Worm (Caenorhabditis elegans) whole organism, midembryonic: ENCODE results near the gene pqn-18.

Experiments used
- T22C8.4 ChIP-seq: fragments of 200-800 bp; sonication (Bioruptor generic); IDR thresholded peaks from 2 replicates; pipeline ENCODE4 v1.3.6; 2022; ENCODE audit warnings: missing genetic modification characterization, missing compliant biosample characterization
- flt-1 ChIP-seq: fragments of 200-800 bp; sonication (Bioruptor generic); IDR thresholded peaks from 2 replicates; pipeline ENCODE4 v1.3.6; 2022; ENCODE audit warnings: missing genetic modification characterization, missing compliant biosample characterization
- klf-2 ChIP-seq: fragments of 200-800 bp; sonication (Bioruptor generic); conservative IDR thresholded peaks from 2 replicates; pipeline ENCODE4 v1.3.6; 2022; ENCODE audit warnings: missing genetic modification reagents, missing genetic modification characterization, missing compliant biosample characterization
- med-1 ChIP-seq: sonication (generic microtip); optimal IDR thresholded peaks from 2 replicates; lab custom pipeline; 2017; ENCODE audit warnings: missing genetic modification characterization, mild to moderate bottlenecking, missing compliant biosample characterization, antibody characterized with exemption, missing genetic modification reagents; ENCODE audit not compliant: insufficient read depth
- ref-1 ChIP-seq: fragments of 200-800 bp; sonication (Bioruptor generic); conservative IDR thresholded peaks from 2 replicates; pipeline ENCODE4 v1.3.6; 2022; ENCODE audit warnings: missing genetic modification reagents, missing genetic modification characterization, missing compliant biosample characterization
- tab-1 ChIP-seq: fragments of 200-800 bp; sonication (Bioruptor generic); IDR thresholded peaks from 2 replicates; pipeline ENCODE4 v1.3.6; 2022; ENCODE audit warnings: missing genetic modification characterization, missing compliant biosample characterization
- ztf-29 ChIP-seq: fragments of 200-800 bp; sonication (Bioruptor generic); IDR thresholded peaks from 2 replicates; pipeline ENCODE4 v1.3.6; 2022; ENCODE audit warnings: missing genetic modification reagents, missing genetic modification characterization, missing compliant biosample characterization

- no peak for TF ChIP-seq ref-1 (GFP tag; lab: Robert Waterston, UW)
- no peak for TF ChIP-seq ztf-29 (GFP tag; lab: Robert Waterston, UW)
- no peak for TF ChIP-seq klf-2
- TF ChIP-seq med-1 (GFP tag; lab: Kevin White, UChicago) = no peak
- TF ChIP-seq flt-1 (GFP tag; lab: Robert Waterston, UW) = no peak
- no peak for TF ChIP-seq T22C8.4 (GFP tag; lab: Robert Waterston, UW)
- TF ChIP-seq tab-1 (GFP tag; lab: Robert Waterston, UW) = no peak
Measured at ce11 chrX:12912435-12912834, 4.8 kb downstream of the pqn-18 start.
